Fruit fly (Drosophila melanogaster) whole organism, embryonic: ENCODE measurements around the gene CG43401.
A peak's percentile ranks its signal among the peaks of the same experiment; 100 is the strongest.

Experiments
- Asciz ChIP-seq: fragments of 200-800 bp; sonication (Bioruptor generic); optimal IDR thresholded peaks from 2 replicates; lab custom pipeline; 2017; ENCODE audit warnings: missing biosample characterization, mild to moderate bottlenecking, missing genetic modification characterization, missing genetic modification reagents
- Atf-2 ChIP-seq: fragments of 200-800 bp; sonication (Bioruptor generic); optimal IDR thresholded peaks from 2 replicates; lab custom pipeline; 2016; ENCODE audit warnings: missing biosample characterization, missing genetic modification characterization
- B-H1 ChIP-seq: fragments of 200-800 bp; sonication (Bioruptor generic); IDR thresholded peaks from 3 replicates; pipeline ENCODE4 v1.3.6; 2022; ENCODE audit warnings: missing biosample characterization, missing genetic modification characterization
- Bdp1 ChIP-seq: fragments of 200-800 bp; sonication (Bioruptor generic); optimal IDR thresholded peaks from 3 replicates; lab custom pipeline; 2016; ENCODE audit warnings: missing biosample characterization, missing genetic modification characterization
- CG10321 ChIP-seq: fragments of 200-800 bp; sonication (Bioruptor generic); IDR thresholded peaks from 2 replicates; pipeline ENCODE4 v1.3.6; 2022; ENCODE audit warnings: missing biosample characterization, missing genetic modification characterization
- CG11504 ChIP-seq: fragments of 200-800 bp; sonication (Bioruptor generic); optimal IDR thresholded peaks from 3 replicates; lab custom pipeline; 2019; ENCODE audit warnings: missing biosample characterization, mild to moderate bottlenecking, missing genetic modification characterization, moderate library complexity
- CG13287 ChIP-seq: fragments of 200-800 bp; sonication (Bioruptor generic); IDR thresholded peaks from 2 replicates; pipeline ENCODE4 v1.3.6; 2022; ENCODE audit warnings: missing biosample characterization, missing genetic modification characterization; ENCODE audit not compliant: partially characterized antibody
- CG13424 ChIP-seq: fragments of 200-800 bp; sonication (Bioruptor generic); optimal IDR thresholded peaks from 2 replicates; lab custom pipeline; 2019; ENCODE audit warnings: missing biosample characterization, mild to moderate bottlenecking, missing genetic modification characterization, moderate library complexity
- CG13624 ChIP-seq: fragments of 200-800 bp; sonication (Bioruptor generic); optimal IDR thresholded peaks from 2 replicates; lab custom pipeline; 2016; ENCODE audit warnings: missing biosample characterization, missing genetic modification characterization
- CG13894 ChIP-seq: fragments of 200-800 bp; sonication (Bioruptor generic); optimal IDR thresholded peaks from 3 replicates; lab custom pipeline; 2018; ENCODE audit warnings: missing biosample characterization, mild to moderate bottlenecking, missing genetic modification characterization, moderate library complexity
- CG17186 ChIP-seq: fragments of 200-800 bp; sonication (Bioruptor generic); optimal IDR thresholded peaks from 3 replicates; lab custom pipeline; 2017; ENCODE audit warnings: missing biosample characterization, missing genetic modification reagents, missing genetic modification characterization
- CG34224 ChIP-seq: fragments of 200-800 bp; sonication (Bioruptor generic); IDR thresholded peaks from 3 replicates; pipeline ENCODE4 v1.3.6; 2022; ENCODE audit warnings: missing biosample characterization, missing genetic modification characterization; ENCODE audit not compliant: partially characterized antibody
- CG34422 ChIP-seq: fragments of 200-800 bp; sonication (Bioruptor generic); IDR thresholded peaks from 3 replicates; pipeline ENCODE4 v1.3.6; 2022; ENCODE audit warnings: missing biosample characterization, missing genetic modification characterization
- CG4282 ChIP-seq: fragments of 200-800 bp; sonication (Bioruptor generic); optimal IDR thresholded peaks from 2 replicates; lab custom pipeline; 2016; ENCODE audit warnings: missing biosample characterization, missing genetic modification characterization
- CG5245 ChIP-seq: fragments of 200-800 bp; sonication (Bioruptor generic); optimal IDR thresholded peaks from 3 replicates; lab custom pipeline; 2016; ENCODE audit warnings: missing biosample characterization, missing genetic modification characterization
- CG7271 ChIP-seq: fragments of 200-800 bp; sonication (Bioruptor generic); optimal IDR thresholded peaks from 2 replicates; lab custom pipeline; 2018; ENCODE audit warnings: missing biosample characterization, mild to moderate bottlenecking, missing genetic modification characterization, moderate library complexity
- CG8290 ChIP-seq, 3 experiments: fragments of 200-800 bp; sonication (Bioruptor generic); optimal IDR thresholded peaks; 2 replicates each; lab custom pipeline; 2016 to 2019; ENCODE audit warnings: missing biosample characterization in 3 of 3, missing genetic modification characterization in 3 of 3, mild to moderate bottlenecking in 2 of 3, moderate library complexity in 1 of 3
- CG9797 ChIP-seq: fragments of 200-800 bp; sonication (Bioruptor generic); optimal IDR thresholded peaks from 3 replicates; lab custom pipeline; 2018; ENCODE audit warnings: missing biosample characterization, mild to moderate bottlenecking, missing genetic modification characterization
- CkIIα-i1 ChIP-seq: fragments of 200-800 bp; sonication (Bioruptor generic); IDR thresholded peaks from 2 replicates; pipeline ENCODE4 v1.3.6; 2022; ENCODE audit warnings: missing biosample characterization, missing genetic modification characterization
- D19B ChIP-seq: fragments of 200-800 bp; sonication (Bioruptor generic); optimal IDR thresholded peaks from 2 replicates; lab custom pipeline; 2017; ENCODE audit warnings: missing biosample characterization, mild to moderate bottlenecking, missing genetic modification characterization
- Dip2 ChIP-seq: fragments of 200-800 bp; sonication (Bioruptor generic); IDR thresholded peaks from 2 replicates; pipeline ENCODE4 v1.3.6; 2022; ENCODE audit warnings: missing biosample characterization, missing genetic modification characterization
- Eip74EF ChIP-seq, 2 experiments: fragments of 200-800 bp in 1 of 2; fragments of >200 bp in 1 of 2; sonication (Bioruptor generic) in 1 of 2; optimal IDR thresholded peaks; 2 replicates each; lab custom pipeline; 2017 to 2019; ENCODE audit warnings: missing biosample characterization in 2 of 2, missing genetic modification characterization in 2 of 2, mild to moderate bottlenecking in 1 of 2, moderate library complexity in 1 of 2
- HLH54F ChIP-seq: fragments of 200-800 bp; sonication (Bioruptor generic); optimal IDR thresholded peaks from 3 replicates; lab custom pipeline; 2016; ENCODE audit warnings: missing biosample characterization, missing genetic modification characterization
- HLHmδ ChIP-seq: fragments of 200-800 bp; sonication (Bioruptor generic); optimal IDR thresholded peaks from 2 replicates; lab custom pipeline; 2018; ENCODE audit warnings: missing biosample characterization, mild to moderate bottlenecking, missing genetic modification characterization, moderate library complexity
- NC2β ChIP-seq: fragments of 200-800 bp; sonication (Bioruptor generic); optimal IDR thresholded peaks from 2 replicates; lab custom pipeline; 2016; ENCODE audit warnings: missing biosample characterization, missing genetic modification characterization
- Stat92E ChIP-seq, 3 experiments: fragments of >200 bp in 2 of 3; fragments of 200-800 bp in 1 of 3; sonication (Bioruptor generic) in 1 of 3; optimal IDR thresholded peaks; 2 replicates each; lab custom pipeline; 2017 to 2019; ENCODE audit warnings: missing biosample characterization in 3 of 3, missing genetic modification characterization in 3 of 3, mild to moderate bottlenecking in 1 of 3, moderate library complexity in 1 of 3
- Vsx1 ChIP-seq: fragments of 200-800 bp; sonication (Bioruptor generic); optimal IDR thresholded peaks from 2 replicates; lab custom pipeline; 2017; ENCODE audit warnings: missing biosample characterization, mild to moderate bottlenecking, missing genetic modification characterization, missing genetic modification reagents
- Xbp1 ChIP-seq: fragments of 200-800 bp; sonication (Bioruptor generic); optimal IDR thresholded peaks from 3 replicates; lab custom pipeline; 2016; ENCODE audit warnings: missing biosample characterization, mild to moderate bottlenecking, missing genetic modification characterization
- ato ChIP-seq: fragments of 200-800 bp; sonication (Bioruptor generic); IDR thresholded peaks from 2 replicates; pipeline ENCODE4 v1.3.6; 2022; ENCODE audit warnings: missing biosample characterization, missing genetic modification characterization; ENCODE audit not compliant: partially characterized antibody
- br ChIP-seq: fragments of >200 bp; optimal IDR thresholded peaks from 2 replicates; lab custom pipeline; 2017
- cato ChIP-seq: fragments of 200-800 bp; sonication (Bioruptor generic); optimal IDR thresholded peaks from 2 replicates; lab custom pipeline; 2016; ENCODE audit warnings: missing biosample characterization, missing genetic modification characterization, borderline replicate concordance
- en ChIP-seq: fragments of 200-800 bp; sonication (Bioruptor generic); optimal IDR thresholded peaks from 2 replicates; lab custom pipeline; 2016; ENCODE audit warnings: missing biosample characterization, missing genetic modification characterization
- fd102C ChIP-seq: fragments of 200-800 bp; sonication (Bioruptor generic); optimal IDR thresholded peaks from 2 replicates; lab custom pipeline; 2018; ENCODE audit warnings: missing biosample characterization, mild to moderate bottlenecking, missing genetic modification characterization, moderate library complexity
- fd3F ChIP-seq: fragments of 200-800 bp; sonication (Bioruptor generic); optimal IDR thresholded peaks from 2 replicates; lab custom pipeline; 2018; ENCODE audit warnings: missing biosample characterization, mild to moderate bottlenecking, missing genetic modification characterization, moderate library complexity
- hb ChIP-seq: fragments of 200-800 bp; sonication (Bioruptor generic); IDR thresholded peaks from 3 replicates; pipeline ENCODE4 v1.3.6; 2022; ENCODE audit warnings: missing biosample characterization, missing genetic modification characterization; ENCODE audit not compliant: partially characterized antibody
- hth ChIP-seq: fragments of >200 bp; optimal IDR thresholded peaks from 2 replicates; lab custom pipeline; 2017; ENCODE audit warnings: inconsistent platforms
- kni ChIP-seq: fragments of 200-800 bp; sonication (Bioruptor generic); optimal IDR thresholded peaks from 3 replicates; lab custom pipeline; 2017; ENCODE audit warnings: mild to moderate bottlenecking, missing biosample characterization, missing genetic modification reagents, missing genetic modification characterization
- lab ChIP-seq: fragments of 200-800 bp; sonication (Bioruptor generic); optimal IDR thresholded peaks from 3 replicates; lab custom pipeline; 2017; ENCODE audit warnings: missing biosample characterization, missing genetic modification characterization, mild to moderate bottlenecking, moderate library complexity, missing genetic modification reagents
- nerfin-1 ChIP-seq: fragments of 200-800 bp; sonication (Bioruptor generic); optimal IDR thresholded peaks from 3 replicates; lab custom pipeline; 2019; ENCODE audit warnings: missing biosample characterization, mild to moderate bottlenecking, missing genetic modification characterization, moderate library complexity
- repo ChIP-seq: fragments of 200-800 bp; sonication (Bioruptor generic); optimal IDR thresholded peaks from 2 replicates; lab custom pipeline; 2016; ENCODE audit warnings: missing biosample characterization, missing genetic modification characterization
- ro ChIP-seq: fragments of 200-800 bp; sonication (Bioruptor generic); IDR thresholded peaks from 2 replicates; pipeline ENCODE4 v1.3.6; 2022; ENCODE audit warnings: missing biosample characterization, missing genetic modification characterization
- schlank ChIP-seq: fragments of 200-800 bp; sonication (Bioruptor generic); optimal IDR thresholded peaks from 2 replicates; lab custom pipeline; 2018; ENCODE audit warnings: missing biosample characterization, mild to moderate bottlenecking, missing genetic modification characterization
- sd ChIP-seq: fragments of 200-800 bp; sonication (Bioruptor generic); optimal IDR thresholded peaks from 3 replicates; lab custom pipeline; 2018; ENCODE audit warnings: missing biosample characterization, mild to moderate bottlenecking, missing genetic modification characterization, moderate library complexity
- sug ChIP-seq: fragments of 200-800 bp; optimal IDR thresholded peaks from 2 replicates; lab custom pipeline; 2019; ENCODE audit warnings: missing biosample characterization, mild to moderate bottlenecking, missing genetic modification characterization, moderate library complexity
- tap ChIP-seq: fragments of 200-800 bp; optimal IDR thresholded peaks from 3 replicates; lab custom pipeline; 2019; ENCODE audit warnings: missing biosample characterization, mild to moderate bottlenecking, missing genetic modification characterization, moderate library complexity
- unc-4 ChIP-seq: fragments of 200-800 bp; sonication (Bioruptor generic); IDR thresholded peaks from 2 replicates; pipeline ENCODE4 v1.3.6; 2022; ENCODE audit warnings: missing biosample characterization, missing genetic modification characterization; ENCODE audit not compliant: partially characterized antibody
- vnd ChIP-seq: fragments of 200-800 bp; sonication (Bioruptor generic); IDR thresholded peaks from 3 replicates; pipeline ENCODE4 v1.3.6; 2022; ENCODE audit warnings: missing biosample characterization, missing genetic modification characterization; ENCODE audit not compliant: partially characterized antibody
- vvl ChIP-seq: fragments of 200-800 bp; sonication (Bioruptor generic); IDR thresholded peaks from 2 replicates; pipeline ENCODE4 v1.3.6; 2022; ENCODE audit warnings: missing biosample characterization, missing genetic modification characterization
- zen ChIP-seq: fragments of 200-800 bp; sonication (Bioruptor generic); optimal IDR thresholded peaks from 3 replicates; lab custom pipeline; 2018; ENCODE audit warnings: missing biosample characterization, mild to moderate bottlenecking, missing genetic modification characterization, moderate library complexity

The CG43401 gene

DNA sequence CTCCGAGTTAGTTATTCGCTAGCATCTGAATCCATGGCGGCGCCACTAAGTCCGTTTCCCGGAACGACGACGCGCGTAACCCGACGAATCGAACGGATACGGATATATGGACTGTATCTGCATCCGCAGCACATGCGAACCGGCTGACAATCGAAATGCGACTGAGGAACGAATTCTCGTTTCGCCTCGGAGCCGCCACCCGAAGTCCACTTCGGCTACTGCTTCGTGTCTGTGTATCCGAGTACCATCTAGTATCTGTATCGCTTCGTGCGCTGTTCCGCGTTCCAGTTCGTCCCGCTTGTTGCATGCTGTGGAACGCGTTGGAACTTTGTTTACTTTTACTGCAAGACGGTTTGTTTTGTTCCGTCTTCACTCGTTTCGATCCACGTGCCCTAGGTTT lies 8.0 kb upstream of the CG43401 start, which contains the start of gene robo2 (continued):
- TF ChIP-seq CG13894 (tag; lab: Kevin White, UChicago) (peak; percentile 86), CG4282 (peak; percentile 12), HLHmδ (GFP tag; lab: Kevin White, UChicago) (peak; percentile 94), schlank (peak; percentile 41), Bdp1 (GFP tag; lab: Kevin White, UChicago) (no peak), sd (tag; lab: Kevin White, UChicago) (peak; percentile 70), Atf-2 (GFP tag; lab: Kevin White, UChicago) (peak; percentile 33), fd102C (peak; percentile 52), hb (GFP tag; lab: Robert Waterston, UW) (no peak), Vsx1 (GFP tag; lab: Kevin White, UChicago) (peak; percentile 7), en (GFP tag; lab: Kevin White, UChicago) (no peak), repo (GFP tag; lab: Kevin White, UChicago) (peak; percentile 25), HLH54F (GFP tag; lab: Kevin White, UChicago) (peak; percentile 1), NC2β (GFP tag; lab: Kevin White, UChicago) (peak; percentile 61), kni (GFP tag; lab: Kevin White, UChicago) (peak; percentile 86), vnd (GFP tag; lab: Robert Waterston, UW) (no peak), CG17186 (GFP tag; lab: Kevin White, UChicago) (peak; percentile 4), Stat92E (GFP tag; optimal IDR thresholded peaks at IDR 0.05; lab: Kevin White, UChicago) (peak in 1 of 3 experiments; percentile 47), B-H1 (GFP tag; lab: Robert Waterston, UW) (no peak; the same call in 2 of the 3 replicates), CG5245 (GFP tag; lab: Kevin White, UChicago) (peak; percentile 44), ro (GFP tag; lab: Robert Waterston, UW) (no peak), Eip74EF (GFP tag; optimal IDR thresholded peaks at IDR 0.05; lab: Kevin White, UChicago) (peak in 1 of 2 experiments; percentile 51), unc-4 (no peak), CG13624 (GFP tag; lab: Kevin White, UChicago) (peak; percentile 48), zen (tag; lab: Kevin White, UChicago) (peak; percentile 13), CG13287 (GFP tag; lab: Robert Waterston, UW) (peak; percentile 63; the same call in 1 of the 2 replicates), fd3F (GFP tag; lab: Kevin White, UChicago) (no peak), ato (peak; percentile 69; the same call in 1 of the 2 replicates), cato (GFP tag; lab: Kevin White, UChicago) (no peak), Asciz (peak; percentile 18), nerfin-1 (tag; lab: Kevin White, UChicago) (peak; percentile 80), D19B (GFP tag; lab: Kevin White, UChicago) (no peak), CG34224 (GFP tag; lab: Robert Waterston, UW) (peak; percentile 33; the same call in 1 of the 3 replicates), Dip2 (GFP tag; lab: Robert Waterston, UW) (no peak), hth (lab: Kevin White, UChicago) (no peak), CG34422 (GFP tag; lab: Robert Waterston, UW) (peak; percentile 85; the same call in 2 of the 3 replicates), CG10321 (GFP tag; lab: Robert Waterston, UW) (no peak), CkIIα-i1 (GFP tag; lab: Robert Waterston, UW) (no peak), vvl (GFP tag; lab: Robert Waterston, UW) (peak; percentile 85), CG11504 (tag; lab: Kevin White, UChicago) (peak; percentile 100), tap (tag; lab: Kevin White, UChicago) (peak; percentile 52), CG9797 (GFP tag; lab: Kevin White, UChicago) (no peak), sug (tag; lab: Kevin White, UChicago) (peak; percentile 60), CG8290 (GFP tag; optimal IDR thresholded peaks at IDR 0.05; lab: Kevin White, UChicago) (peak; percentile 45), CG8290 (tag; optimal IDR thresholded peaks at IDR 0.05; lab: Kevin White, UChicago) (peak; percentile 75 to 92), lab (GFP tag; lab: Kevin White, UChicago) (peak; percentile 82), br (no peak), CG13424 (tag; lab: Kevin White, UChicago) (peak; percentile 12), CG7271 (no peak), Xbp1 (GFP tag; lab: Kevin White, UChicago) (peak; percentile 17)
